Fruit fly (Drosophila melanogaster) whole organism, pupa: ENCODE data around the gene CG5902.
A peak's percentile ranks its signal among the peaks of the same experiment; 100 is the strongest.

ENCODE experiments used
- CG10348 ChIP-seq: fragments of 200-800 bp; sonication (Bioruptor generic); IDR thresholded peaks from 2 replicates; pipeline ENCODE4 v1.3.6; 2022; ENCODE audit warnings: missing biosample characterization, missing genetic modification characterization
- CG13204 ChIP-seq: fragments of 200-800 bp; sonication (Bioruptor generic); optimal IDR thresholded peaks from 2 replicates; lab custom pipeline; 2018; ENCODE audit warnings: missing biosample characterization, mild to moderate bottlenecking, missing genetic modification characterization, moderate library complexity
- CG14655 ChIP-seq: fragments of 200-800 bp; sonication (Bioruptor generic); optimal IDR thresholded peaks from 3 replicates; lab custom pipeline; 2017; ENCODE audit warnings: mild to moderate bottlenecking, missing biosample characterization, missing genetic modification reagents, missing genetic modification characterization
- CG15710 ChIP-seq: fragments of 200-800 bp; sonication (Bioruptor generic); optimal IDR thresholded peaks from 2 replicates; lab custom pipeline; 2018; ENCODE audit warnings: missing biosample characterization, mild to moderate bottlenecking, missing genetic modification characterization, moderate library complexity
- CG34367 ChIP-seq: fragments of 200-800 bp; sonication (Bioruptor generic); optimal IDR thresholded peaks from 2 replicates; lab custom pipeline; 2018; ENCODE audit warnings: missing biosample characterization, mild to moderate bottlenecking, missing genetic modification characterization
- CG8301 ChIP-seq: fragments of 200-800 bp; sonication (Bioruptor generic); optimal IDR thresholded peaks from 2 replicates; lab custom pipeline; 2018; ENCODE audit warnings: missing biosample characterization, mild to moderate bottlenecking, missing genetic modification characterization
- EcR ChIP-seq: fragments of 200-800 bp; sonication (Bioruptor generic); optimal IDR thresholded peaks from 3 replicates; lab custom pipeline; 2019; ENCODE audit warnings: missing biosample characterization, missing genetic modification characterization, mild to moderate bottlenecking, moderate library complexity, missing genetic modification reagents
- fd96Ca ChIP-seq: fragments of 200-800 bp; sonication (Bioruptor generic); IDR thresholded peaks from 3 replicates; pipeline ENCODE4 v1.3.6; 2022; ENCODE audit warnings: missing biosample characterization, missing genetic modification characterization
- gl ChIP-seq: fragments of 200-800 bp; sonication (Bioruptor generic); optimal IDR thresholded peaks from 2 replicates; lab custom pipeline; 2018; ENCODE audit warnings: missing biosample characterization, mild to moderate bottlenecking, missing genetic modification characterization

DNA sequence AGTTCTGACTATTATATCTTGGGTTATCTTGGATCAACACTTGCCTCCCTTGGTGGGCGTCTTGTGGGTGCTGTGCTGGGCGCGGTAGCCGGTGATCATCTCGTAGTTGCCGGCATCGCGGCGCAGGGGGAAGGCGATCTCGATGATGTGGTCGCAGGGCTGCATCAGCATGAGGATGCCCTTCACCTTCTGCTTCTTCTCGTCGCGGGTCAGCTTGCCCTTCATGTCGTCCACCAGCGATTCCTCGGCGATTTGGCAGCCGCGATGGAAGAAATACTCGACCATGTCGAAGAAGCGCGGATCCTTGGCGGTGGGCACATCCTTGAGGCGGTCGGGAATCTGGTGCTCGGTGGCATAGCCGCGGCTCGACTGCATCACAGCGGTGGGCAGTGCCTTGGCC lies 43.9 kb upstream of the CG5902 start:
- TF ChIP-seq CG13204 (GFP tag; lab: Kevin White, UChicago) (no peak), CG8301 (tag; lab: Kevin White, UChicago) (no peak), CG10348 (GFP tag; lab: Robert Waterston, UW) (0 out of 2 replicates have a peak, but pooled peaks have one; percentile 7), CG15710 (tag; lab: Kevin White, UChicago) (no peak), EcR (GFP tag; lab: Kevin White, UChicago) (no peak), gl (tag; lab: Kevin White, UChicago) (no peak), fd96Ca (GFP tag; lab: Robert Waterston, UW) (no peak), CG14655 (no peak), CG34367 (tag; lab: Kevin White, UChicago) (no peak)
